Fruit fly (Drosophila melanogaster) whole organism, embryonic: Measurements from ENCODE around the gene cry.
A peak's percentile ranks its signal among the peaks of the same experiment; 100 is the strongest.

Experiments used
- Adf1 ChIP-seq: fragments of 200-800 bp; sonication (Bioruptor generic); IDR thresholded peaks from 2 replicates; pipeline ENCODE4 v1.3.6; 2022; ENCODE audit warnings: missing biosample characterization, missing genetic modification characterization
- Atf3 ChIP-seq: fragments of 200-800 bp; sonication (Bioruptor generic); optimal IDR thresholded peaks from 3 replicates; lab custom pipeline; 2016; ENCODE audit warnings: missing biosample characterization, missing genetic modification characterization
- CG10209 ChIP-seq: fragments of 200-800 bp; sonication (Bioruptor generic); optimal IDR thresholded peaks from 3 replicates; lab custom pipeline; 2017; ENCODE audit warnings: missing biosample characterization, mild to moderate bottlenecking, missing genetic modification characterization, missing genetic modification reagents
- CG10274 ChIP-seq: fragments of 200-800 bp; sonication (Bioruptor generic); optimal IDR thresholded peaks from 3 replicates; lab custom pipeline; 2017; ENCODE audit warnings: missing biosample characterization, mild to moderate bottlenecking, missing genetic modification characterization
- CG10321 ChIP-seq: fragments of 200-800 bp; sonication (Bioruptor generic); IDR thresholded peaks from 2 replicates; pipeline ENCODE4 v1.3.6; 2022; ENCODE audit warnings: missing biosample characterization, missing genetic modification characterization
- CG10565 ChIP-seq: fragments of 200-800 bp; sonication (Bioruptor generic); optimal IDR thresholded peaks from 3 replicates; lab custom pipeline; 2016; ENCODE audit warnings: missing biosample characterization, mild to moderate bottlenecking, missing genetic modification characterization
- CG11247 ChIP-seq: fragments of 200-800 bp; sonication (Bioruptor generic); IDR thresholded peaks from 2 replicates; pipeline ENCODE4 v1.3.6; 2022; ENCODE audit warnings: missing biosample characterization, missing genetic modification characterization
- CG11695 ChIP-seq: fragments of 200-800 bp; sonication (Bioruptor generic); IDR thresholded peaks from 3 replicates; pipeline ENCODE4 v1.3.6; 2022; ENCODE audit warnings: missing biosample characterization, missing genetic modification characterization
- CG13894 ChIP-seq: fragments of 200-800 bp; sonication (Bioruptor generic); optimal IDR thresholded peaks from 3 replicates; lab custom pipeline; 2018; ENCODE audit warnings: missing biosample characterization, mild to moderate bottlenecking, missing genetic modification characterization, moderate library complexity
- CG14050 ChIP-seq: fragments of 200-800 bp; sonication (Bioruptor generic); IDR thresholded peaks from 3 replicates; pipeline ENCODE4 v1.3.6; 2022; ENCODE audit warnings: missing biosample characterization, missing genetic modification characterization
- CG18619 ChIP-seq: fragments of 200-800 bp; sonication (Bioruptor generic); optimal IDR thresholded peaks from 3 replicates; lab custom pipeline; 2017; ENCODE audit warnings: missing biosample characterization, mild to moderate bottlenecking, missing genetic modification characterization
- CG31388 ChIP-seq: fragments of 200-800 bp; sonication (Bioruptor generic); optimal IDR thresholded peaks from 2 replicates; lab custom pipeline; 2016; ENCODE audit warnings: missing biosample characterization, missing genetic modification characterization
- CG3281 ChIP-seq: fragments of 200-800 bp; sonication (Bioruptor generic); optimal IDR thresholded peaks from 3 replicates; lab custom pipeline; 2017; ENCODE audit warnings: missing biosample characterization, mild to moderate bottlenecking, missing genetic modification characterization
- CG42726 ChIP-seq: fragments of 200-800 bp; sonication (Bioruptor generic); IDR thresholded peaks from 2 replicates; pipeline ENCODE4 v1.3.6; 2022; ENCODE audit warnings: missing biosample characterization, missing genetic modification characterization; ENCODE audit not compliant: partially characterized antibody
- CG4282 ChIP-seq: fragments of 200-800 bp; sonication (Bioruptor generic); optimal IDR thresholded peaks from 2 replicates; lab custom pipeline; 2016; ENCODE audit warnings: missing biosample characterization, missing genetic modification characterization
- CG4404 ChIP-seq: fragments of 200-800 bp; sonication (Bioruptor generic); IDR thresholded peaks from 2 replicates; pipeline ENCODE4 v1.3.6; 2022; ENCODE audit warnings: missing biosample characterization, missing genetic modification characterization
- CG4424 ChIP-seq: fragments of 200-800 bp; sonication (Bioruptor generic); optimal IDR thresholded peaks from 3 replicates; lab custom pipeline; 2016; ENCODE audit warnings: missing biosample characterization, missing genetic modification characterization
- CG5180 ChIP-seq: fragments of 200-800 bp; sonication (Bioruptor generic); optimal IDR thresholded peaks from 3 replicates; lab custom pipeline; 2017; ENCODE audit warnings: missing biosample characterization, missing genetic modification characterization, mild to moderate bottlenecking, moderate library complexity, missing genetic modification reagents
- CG5245 ChIP-seq: fragments of 200-800 bp; sonication (Bioruptor generic); optimal IDR thresholded peaks from 3 replicates; lab custom pipeline; 2016; ENCODE audit warnings: missing biosample characterization, missing genetic modification characterization
- CG6689 ChIP-seq: fragments of 200-800 bp; sonication (Bioruptor generic); IDR thresholded peaks from 2 replicates; pipeline ENCODE4 v1.3.6; 2022; ENCODE audit warnings: missing biosample characterization, missing genetic modification characterization
- CG7987 ChIP-seq: fragments of 200-800 bp; sonication (Bioruptor generic); optimal IDR thresholded peaks from 2 replicates; lab custom pipeline; 2018; ENCODE audit warnings: missing biosample characterization, mild to moderate bottlenecking, missing genetic modification characterization, moderate library complexity
- CG9215 ChIP-seq: fragments of 200-800 bp; sonication (Bioruptor generic); IDR thresholded peaks from 2 replicates; pipeline ENCODE4 v1.3.6; 2022; ENCODE audit warnings: missing biosample characterization, missing genetic modification characterization
- Deaf1 ChIP-seq: fragments of 200-800 bp; optimal IDR thresholded peaks from 3 replicates; lab custom pipeline; 2019; ENCODE audit warnings: missing biosample characterization, mild to moderate bottlenecking, missing genetic modification characterization, moderate library complexity
- Eip74EF ChIP-seq, 2 experiments: fragments of 200-800 bp in 1 of 2; fragments of >200 bp in 1 of 2; sonication (Bioruptor generic) in 1 of 2; optimal IDR thresholded peaks; 2 replicates each; lab custom pipeline; 2017 to 2019; ENCODE audit warnings: missing biosample characterization in 2 of 2, missing genetic modification characterization in 2 of 2, mild to moderate bottlenecking in 1 of 2, moderate library complexity in 1 of 2
- GATAe ChIP-seq: fragments of 200-800 bp; sonication (Bioruptor generic); conservative IDR thresholded peaks from 2 replicates; pipeline ENCODE4 v1.3.6; 2022; ENCODE audit warnings: missing biosample characterization, missing genetic modification characterization
- H2.0 ChIP-seq: fragments of 200-800 bp; sonication (Bioruptor generic); IDR thresholded peaks from 2 replicates; pipeline ENCODE4 v1.3.6; 2022; ENCODE audit warnings: missing biosample characterization, missing genetic modification characterization
- HLH54F ChIP-seq: fragments of 200-800 bp; sonication (Bioruptor generic); optimal IDR thresholded peaks from 3 replicates; lab custom pipeline; 2016; ENCODE audit warnings: missing biosample characterization, missing genetic modification characterization
- Hey ChIP-seq: fragments of 200-800 bp; sonication (Bioruptor generic); optimal IDR thresholded peaks from 3 replicates; lab custom pipeline; 2018; ENCODE audit warnings: missing biosample characterization, mild to moderate bottlenecking, missing genetic modification characterization
- HmgZ ChIP-seq: fragments of 200-800 bp; sonication (Bioruptor generic); optimal IDR thresholded peaks from 2 replicates; lab custom pipeline; 2018; ENCODE audit warnings: missing biosample characterization, mild to moderate bottlenecking, missing genetic modification characterization
- Hr3 ChIP-seq: fragments of 200-800 bp; sonication (Bioruptor generic); optimal IDR thresholded peaks from 3 replicates; lab custom pipeline; 2016; ENCODE audit warnings: missing biosample characterization, missing genetic modification characterization
- Mrtf ChIP-seq: fragments of 200-800 bp; sonication (Bioruptor generic); IDR thresholded peaks from 3 replicates; pipeline ENCODE4 v1.3.6; 2022; ENCODE audit warnings: missing biosample characterization, missing genetic modification characterization
- Poxn ChIP-seq: fragments of 200-800 bp; sonication (Bioruptor generic); IDR thresholded peaks from 2 replicates; pipeline ENCODE4 v1.3.6; 2022; ENCODE audit warnings: missing biosample characterization, missing genetic modification characterization
- Rfx ChIP-seq: fragments of 200-800 bp; sonication (Bioruptor generic); IDR thresholded peaks from 2 replicates; pipeline ENCODE4 v1.3.6; 2022; ENCODE audit warnings: missing biosample characterization, missing genetic modification characterization
- Rx ChIP-seq: fragments of 200-800 bp; sonication (Bioruptor generic); IDR thresholded peaks from 2 replicates; pipeline ENCODE4 v1.3.6; 2022; ENCODE audit warnings: missing biosample characterization, missing genetic modification characterization
- btn ChIP-seq: fragments of 200-800 bp; sonication (Bioruptor generic); optimal IDR thresholded peaks from 2 replicates; lab custom pipeline; 2016; ENCODE audit warnings: missing biosample characterization, missing genetic modification characterization
- chm ChIP-seq: fragments of 200-800 bp; sonication (Bioruptor generic); IDR thresholded peaks from 2 replicates; pipeline ENCODE4 v1.3.6; 2022; ENCODE audit warnings: missing biosample characterization, missing genetic modification characterization
- disco-r ChIP-seq: fragments of 200-800 bp; sonication (Bioruptor generic); optimal IDR thresholded peaks from 2 replicates; lab custom pipeline; 2016; ENCODE audit warnings: missing biosample characterization, missing genetic modification characterization
- fu2 ChIP-seq: fragments of 200-800 bp; sonication (Bioruptor generic); optimal IDR thresholded peaks from 2 replicates; lab custom pipeline; 2016; ENCODE audit warnings: missing biosample characterization, missing genetic modification characterization
- gem ChIP-seq: fragments of 200-800 bp; sonication (Bioruptor generic); optimal IDR thresholded peaks from 2 replicates; lab custom pipeline; 2019; ENCODE audit warnings: missing biosample characterization, mild to moderate bottlenecking, missing genetic modification characterization, moderate library complexity
- gro ChIP-seq: fragments of 200-800 bp; sonication (Bioruptor generic); optimal IDR thresholded peaks from 2 replicates; lab custom pipeline; 2016; ENCODE audit warnings: missing biosample characterization, missing genetic modification characterization
- hkb ChIP-seq, 2 experiments: fragments of 200-800 bp in 1 of 2; fragments of >200 bp in 1 of 2; sonication (Bioruptor generic) in 1 of 2; IDR thresholded peaks in 1 of 2; optimal IDR thresholded peaks in 1 of 2; 2 replicates each; pipeline versions ENCODE4 v1.3.6 to Lab custom; 2017 to 2022; ENCODE audit warnings: missing biosample characterization in 1 of 2, missing genetic modification characterization in 1 of 2
- kah ChIP-seq: fragments of 200-800 bp; sonication (Bioruptor generic); optimal IDR thresholded peaks from 2 replicates; lab custom pipeline; 2018; ENCODE audit warnings: missing biosample characterization, mild to moderate bottlenecking, missing genetic modification characterization
- nerfin-1 ChIP-seq: fragments of 200-800 bp; sonication (Bioruptor generic); optimal IDR thresholded peaks from 3 replicates; lab custom pipeline; 2019; ENCODE audit warnings: missing biosample characterization, mild to moderate bottlenecking, missing genetic modification characterization, moderate library complexity
- sc ChIP-seq, 3 experiments: fragments of >200 bp in 2 of 3; fragments of 200-800 bp in 1 of 3; sonication (Bioruptor generic) in 1 of 3; optimal IDR thresholded peaks; 2 replicates in 2 of 3; 3 replicates in 1 of 3; lab custom pipeline; 2017; ENCODE audit warnings: mild to moderate bottlenecking in 1 of 3, missing biosample characterization in 1 of 3, missing genetic modification characterization in 1 of 3, missing genetic modification reagents in 1 of 3
- sob ChIP-seq: fragments of 200-800 bp; sonication (Bioruptor generic); IDR thresholded peaks from 2 replicates; pipeline ENCODE4 v1.3.6; 2022; ENCODE audit warnings: missing biosample characterization, missing genetic modification characterization
- stwl ChIP-seq: fragments of 200-800 bp; sonication (Bioruptor generic); optimal IDR thresholded peaks from 3 replicates; lab custom pipeline; 2018; ENCODE audit warnings: missing biosample characterization, mild to moderate bottlenecking, missing genetic modification characterization, moderate library complexity
- tio ChIP-seq: fragments of 200-800 bp; sonication (Bioruptor generic); optimal IDR thresholded peaks from 2 replicates; lab custom pipeline; 2017; ENCODE audit warnings: missing biosample characterization, missing genetic modification characterization, inconsistent platforms
- twi ChIP-seq: fragments of 200-800 bp; optimal IDR thresholded peaks from 2 replicates; lab custom pipeline; 2019; ENCODE audit warnings: missing biosample characterization, mild to moderate bottlenecking, missing genetic modification characterization, moderate library complexity
- wdn ChIP-seq: fragments of 200-800 bp; sonication (Bioruptor generic); IDR thresholded peaks from 2 replicates; pipeline ENCODE4 v1.3.6; 2022; ENCODE audit warnings: missing biosample characterization, missing genetic modification characterization

Gene cry

DNA sequence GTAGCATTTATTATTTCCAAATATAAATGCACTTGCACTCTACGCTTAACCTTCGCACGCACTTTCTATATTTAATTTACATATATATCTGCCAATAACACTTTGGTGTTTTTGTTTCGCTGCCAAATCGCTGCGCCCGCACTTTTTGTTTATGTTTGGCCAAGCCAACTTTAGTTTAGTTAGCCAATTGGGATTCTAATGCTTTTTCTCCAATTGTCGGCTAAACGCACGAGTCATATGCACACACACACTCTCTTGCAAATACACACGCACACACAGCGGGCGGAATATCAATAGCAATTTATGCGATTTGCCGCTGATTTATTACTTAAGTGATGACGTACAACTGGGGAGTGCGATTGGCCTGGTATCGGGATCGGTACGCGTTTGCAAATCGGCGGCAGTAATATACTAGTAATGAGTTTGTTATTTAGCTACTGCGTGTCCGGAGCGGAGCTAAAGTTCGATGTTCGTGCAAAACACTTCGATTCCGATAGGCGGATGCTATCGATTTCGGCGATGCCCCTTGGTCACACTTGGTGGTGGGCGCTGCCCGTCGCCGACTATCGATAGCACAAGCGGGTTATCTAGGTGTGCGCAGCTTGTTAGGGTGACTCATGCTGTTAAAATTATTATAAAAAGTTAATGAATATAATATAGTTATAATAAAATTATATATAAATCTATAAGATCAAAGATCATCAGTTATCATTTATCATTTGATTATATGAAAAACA is 14.4 kb downstream of the cry start, which contains the start of gene vib:
Gene vib (minus strand): TSS at position 515 of the 737 bp plus-strand sequence.
- TF ChIP-seq Mrtf (GFP tag; lab: Robert Waterston, UW): no peak
- TF ChIP-seq chm (GFP tag; lab: Robert Waterston, UW): peak; percentile 43; the same call in 1 of the 2 replicates
- TF ChIP-seq disco-r (GFP tag; lab: Kevin White, UChicago): no peak
- TF ChIP-seq sob (GFP tag; lab: Robert Waterston, UW): peak; percentile 78
- no peak for TF ChIP-seq CG10565 (GFP tag; lab: Kevin White, UChicago)
- no peak for TF ChIP-seq CG9215 (GFP tag; lab: Robert Waterston, UW)
- TF ChIP-seq H2.0 (GFP tag; lab: Robert Waterston, UW): peak; percentile 38; the same call in 1 of the 2 replicates
- no peak for TF ChIP-seq CG13894
- TF ChIP-seq Poxn: no peak
- peak; percentile 77 for TF ChIP-seq Rfx (GFP tag; lab: Robert Waterston, UW)
- TF ChIP-seq CG3281 (GFP tag; lab: Kevin White, UChicago): peak; percentile 42
- TF ChIP-seq HLH54F (GFP tag; lab: Kevin White, UChicago): peak; percentile 10
- no peak for TF ChIP-seq GATAe
- TF ChIP-seq Hr3: peak; percentile 6
- TF ChIP-seq Rx: no peak
- TF ChIP-seq CG10209: peak; percentile 17
- TF ChIP-seq CG5180 (GFP tag; lab: Kevin White, UChicago): no peak
- TF ChIP-seq tio: no peak
- peak; percentile 88 for TF ChIP-seq CG42726
- TF ChIP-seq CG6689 (GFP tag; lab: Robert Waterston, UW): peak; percentile 68
- peak; percentile 55 for TF ChIP-seq CG4424 (GFP tag; lab: Kevin White, UChicago)
- no peak for TF ChIP-seq CG31388 (GFP tag; lab: Kevin White, UChicago)
- TF ChIP-seq CG11695 (GFP tag; lab: Robert Waterston, UW): 0 out of 3 replicates have a peak, but pooled peaks have one; percentile 29
- peak; percentile 38 for TF ChIP-seq nerfin-1 (tag; lab: Kevin White, UChicago)
- TF ChIP-seq Atf3 (GFP tag; lab: Kevin White, UChicago): no peak
- TF ChIP-seq CG14050: peak; percentile 33; the same call in 1 of the 3 replicates
- no peak for TF ChIP-seq CG10321 (GFP tag; lab: Robert Waterston, UW)
- TF ChIP-seq HmgZ (tag; lab: Kevin White, UChicago): peak; percentile 69
- peak; percentile 52 for TF ChIP-seq CG18619
- TF ChIP-seq fu2: no peak
- TF ChIP-seq Eip74EF (GFP tag; optimal IDR thresholded peaks at IDR 0.05; lab: Kevin White, UChicago): no peak
- no peak for TF ChIP-seq btn (GFP tag; lab: Kevin White, UChicago)
- no peak for TF ChIP-seq Hey
- TF ChIP-seq stwl: peak; percentile 95
- no peak for TF ChIP-seq kah (GFP tag; lab: Kevin White, UChicago)
- 0 out of 2 replicates have a peak, but pooled peaks have one; percentile 4 for TF ChIP-seq wdn (GFP tag; lab: Robert Waterston, UW)
- no peak for TF ChIP-seq CG5245 (GFP tag; lab: Kevin White, UChicago)
- no peak for TF ChIP-seq sc (optimal IDR thresholded peaks at IDR 0.05; lab: Kevin White, UChicago)
- TF ChIP-seq sc (GFP tag; optimal IDR thresholded peaks at IDR 0.05; lab: Kevin White, UChicago): no peak
- peak; percentile 58 for TF ChIP-seq CG11247 (GFP tag; lab: Robert Waterston, UW)
- no peak for TF ChIP-seq CG4282 (GFP tag; lab: Kevin White, UChicago)
- no peak for TF ChIP-seq gro
- peak; percentile 19 for TF ChIP-seq twi
- TF ChIP-seq CG4404: no peak
- TF ChIP-seq hkb (optimal IDR thresholded peaks at IDR 0.05; lab: Kevin White, UChicago): no peak
- TF ChIP-seq hkb (GFP tag; IDR thresholded peaks at IDR 0.05; lab: Robert Waterston, UW): peak; percentile 68
- no peak for TF ChIP-seq gem (tag; lab: Kevin White, UChicago)
- no peak for TF ChIP-seq CG10274 (GFP tag; lab: Kevin White, UChicago)
- TF ChIP-seq CG7987 (GFP tag; lab: Kevin White, UChicago): peak; percentile 60
- TF ChIP-seq Deaf1 (tag; lab: Kevin White, UChicago): peak; percentile 50
- TF ChIP-seq Adf1: peak; percentile 78
